Fruit fly (Drosophila melanogaster) whole organism, pupa: ENCODE measurements around the gene Shc.

Experiments
- CG10348 ChIP-seq: fragments of 200-800 bp; sonication (Bioruptor generic); IDR thresholded peaks from 2 replicates; pipeline ENCODE4 v1.3.6; 2022; ENCODE audit warnings: missing biosample characterization, missing genetic modification characterization
- CG12605 ChIP-seq: fragments of 200-800 bp; sonication (Bioruptor generic); IDR thresholded peaks from 2 replicates; pipeline ENCODE4 v1.3.6; 2022; ENCODE audit warnings: missing biosample characterization, missing genetic modification characterization
- CG13204 ChIP-seq: fragments of 200-800 bp; sonication (Bioruptor generic); optimal IDR thresholded peaks from 2 replicates; lab custom pipeline; 2018; ENCODE audit warnings: missing biosample characterization, mild to moderate bottlenecking, missing genetic modification characterization, moderate library complexity
- CG14655 ChIP-seq: fragments of 200-800 bp; sonication (Bioruptor generic); optimal IDR thresholded peaks from 3 replicates; lab custom pipeline; 2017; ENCODE audit warnings: mild to moderate bottlenecking, missing biosample characterization, missing genetic modification reagents, missing genetic modification characterization
- CG15710 ChIP-seq: fragments of 200-800 bp; sonication (Bioruptor generic); optimal IDR thresholded peaks from 2 replicates; lab custom pipeline; 2018; ENCODE audit warnings: missing biosample characterization, mild to moderate bottlenecking, missing genetic modification characterization, moderate library complexity
- CG17806 ChIP-seq: fragments of 200-800 bp; sonication (Bioruptor generic); optimal IDR thresholded peaks from 2 replicates; lab custom pipeline; 2018; ENCODE audit warnings: missing biosample characterization, mild to moderate bottlenecking, missing genetic modification characterization, moderate library complexity
- CG32121 ChIP-seq: fragments of 200-800 bp; sonication (Bioruptor generic); IDR thresholded peaks from 2 replicates; pipeline ENCODE4 v1.3.6; 2022; ENCODE audit warnings: missing biosample characterization, missing genetic modification characterization
- CG34367 ChIP-seq: fragments of 200-800 bp; sonication (Bioruptor generic); optimal IDR thresholded peaks from 2 replicates; lab custom pipeline; 2018; ENCODE audit warnings: missing biosample characterization, mild to moderate bottlenecking, missing genetic modification characterization
- CG4496 ChIP-seq: fragments of 200-800 bp; sonication (Bioruptor generic); IDR thresholded peaks from 3 replicates; pipeline ENCODE4 v1.3.6; 2022; ENCODE audit warnings: missing biosample characterization, missing genetic modification characterization
- CG8159 ChIP-seq: fragments of 200-800 bp; sonication (Bioruptor generic); optimal IDR thresholded peaks from 3 replicates; lab custom pipeline; 2018; ENCODE audit warnings: missing biosample characterization, mild to moderate bottlenecking, missing genetic modification characterization, moderate library complexity
- CG8301 ChIP-seq: fragments of 200-800 bp; sonication (Bioruptor generic); optimal IDR thresholded peaks from 2 replicates; lab custom pipeline; 2018; ENCODE audit warnings: missing biosample characterization, mild to moderate bottlenecking, missing genetic modification characterization
- CG9948 ChIP-seq: fragments of 200-800 bp; sonication (Bioruptor generic); optimal IDR thresholded peaks from 2 replicates; lab custom pipeline; 2018; ENCODE audit warnings: missing biosample characterization, mild to moderate bottlenecking, missing genetic modification characterization, moderate library complexity
- D1 ChIP-seq: fragments of 200-800 bp; sonication (Bioruptor generic); optimal IDR thresholded peaks from 2 replicates; lab custom pipeline; 2018; ENCODE audit warnings: missing biosample characterization, mild to moderate bottlenecking, missing genetic modification characterization, moderate library complexity
- EcR ChIP-seq: fragments of 200-800 bp; sonication (Bioruptor generic); optimal IDR thresholded peaks from 3 replicates; lab custom pipeline; 2019; ENCODE audit warnings: missing biosample characterization, missing genetic modification characterization, mild to moderate bottlenecking, moderate library complexity, missing genetic modification reagents
- Ets98B ChIP-seq: fragments of 200-800 bp; sonication (Bioruptor generic); IDR thresholded peaks from 2 replicates; pipeline ENCODE4 v1.3.6; 2022; ENCODE audit warnings: missing biosample characterization, missing genetic modification characterization
- Pif1A ChIP-seq: fragments of 200-800 bp; sonication (Bioruptor generic); optimal IDR thresholded peaks from 3 replicates; lab custom pipeline; 2016; ENCODE audit warnings: missing biosample characterization, missing genetic modification characterization
- Pif1B ChIP-seq: fragments of 200-800 bp; sonication (Bioruptor generic); optimal IDR thresholded peaks from 3 replicates; lab custom pipeline; 2016; ENCODE audit warnings: missing biosample characterization, missing genetic modification characterization
- Snoo ChIP-seq: fragments of 200-800 bp; sonication (Bioruptor generic); optimal IDR thresholded peaks from 3 replicates; lab custom pipeline; 2017; ENCODE audit warnings: missing biosample characterization, mild to moderate bottlenecking, missing genetic modification characterization, inconsistent platforms
- fd96Ca ChIP-seq: fragments of 200-800 bp; sonication (Bioruptor generic); IDR thresholded peaks from 3 replicates; pipeline ENCODE4 v1.3.6; 2022; ENCODE audit warnings: missing biosample characterization, missing genetic modification characterization
- gl ChIP-seq: fragments of 200-800 bp; sonication (Bioruptor generic); optimal IDR thresholded peaks from 2 replicates; lab custom pipeline; 2018; ENCODE audit warnings: missing biosample characterization, mild to moderate bottlenecking, missing genetic modification characterization
- rn ChIP-seq: fragments of 200-800 bp; sonication (Bioruptor generic); IDR thresholded peaks from 2 replicates; pipeline ENCODE4 v1.3.6; 2022; ENCODE audit warnings: missing biosample characterization, missing genetic modification characterization

The Shc gene

DNA sequence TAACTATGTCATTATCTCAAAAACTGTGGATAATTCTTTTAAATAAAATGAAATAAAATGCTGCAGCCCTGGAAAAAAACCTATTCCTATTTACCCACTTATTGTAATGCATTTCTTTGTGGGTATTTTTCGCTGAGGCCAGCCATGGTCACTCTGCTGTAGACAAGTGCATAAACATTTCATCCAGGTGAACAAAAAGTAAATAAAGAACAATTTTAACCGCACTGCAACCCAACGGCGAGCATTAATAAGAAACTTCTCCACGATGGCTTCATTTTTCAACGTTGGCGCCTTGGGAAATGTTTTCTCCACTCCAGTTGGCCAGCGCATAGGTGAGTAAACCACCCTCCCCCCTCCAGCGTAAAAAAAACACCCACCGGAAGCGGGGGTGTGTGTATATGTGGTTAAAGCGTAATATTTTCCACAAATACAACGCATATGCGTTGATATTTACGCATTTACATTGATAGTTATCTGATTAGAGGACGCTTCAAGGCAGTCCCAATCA, 20.0 kb downstream of the Shc start, which contains the start of gene CG3529:
Gene CG3529, plus strand, starts transcription at position 134 of the 508 bp plus-strand sequence.
- TF ChIP-seq Pif1B (GFP tag; lab: Kevin White, UChicago) (no peak), CG32121 (GFP tag; lab: Robert Waterston, UW) (0 out of 2 replicates have a peak, but pooled peaks have one; percentile 22), Pif1A (no peak), CG34367 (tag; lab: Kevin White, UChicago) (no peak), Snoo (tag; lab: Kevin White, UChicago) (no peak), Ets98B (GFP tag; lab: Robert Waterston, UW) (0 out of 2 replicates have a peak, but pooled peaks have one; percentile 15), EcR (GFP tag; lab: Kevin White, UChicago) (peak; percentile 29), CG15710 (tag; lab: Kevin White, UChicago) (peak; percentile 33), CG4496 (GFP tag; lab: Robert Waterston, UW) (no peak)

- TF ChIP-seq EcR (GFP tag; lab: Kevin White, UChicago) (no peak), CG17806 (no peak), CG10348 (GFP tag; lab: Robert Waterston, UW) (no peak), CG32121 (GFP tag; lab: Robert Waterston, UW) (0 out of 2 replicates have a peak, but pooled peaks have one; percentile 7), Pif1A (no peak), gl (tag; lab: Kevin White, UChicago) (no peak), Snoo (tag; lab: Kevin White, UChicago) (no peak), CG15710 (tag; lab: Kevin White, UChicago) (no peak), CG8301 (tag; lab: Kevin White, UChicago) (no peak), Pif1B (GFP tag; lab: Kevin White, UChicago) (no peak), CG8159 (no peak), Ets98B (GFP tag; lab: Robert Waterston, UW) (peak; percentile 5; the same call in 1 of the 2 replicates), CG13204 (GFP tag; lab: Kevin White, UChicago) (no peak), CG14655 (GFP tag; lab: Kevin White, UChicago) (no peak), CG4496 (GFP tag; lab: Robert Waterston, UW) (0 out of 3 replicates have a peak, but pooled peaks have one; percentile 37), CG12605 (GFP tag; lab: Robert Waterston, UW) (peak; percentile 23; the same call in 1 of the 2 replicates), rn (GFP tag; lab: Robert Waterston, UW) (no peak), CG9948 (tag; lab: Kevin White, UChicago) (no peak), CG34367 (tag; lab: Kevin White, UChicago) (no peak), D1 (tag; lab: Kevin White, UChicago) (no peak), fd96Ca (GFP tag; lab: Robert Waterston, UW) (0 out of 3 replicates have a peak, but pooled peaks have one; percentile 27)
Measured at dm6 chr3L:9447239-9447777, 20.5 kb downstream of the Shc start.

DNA sequence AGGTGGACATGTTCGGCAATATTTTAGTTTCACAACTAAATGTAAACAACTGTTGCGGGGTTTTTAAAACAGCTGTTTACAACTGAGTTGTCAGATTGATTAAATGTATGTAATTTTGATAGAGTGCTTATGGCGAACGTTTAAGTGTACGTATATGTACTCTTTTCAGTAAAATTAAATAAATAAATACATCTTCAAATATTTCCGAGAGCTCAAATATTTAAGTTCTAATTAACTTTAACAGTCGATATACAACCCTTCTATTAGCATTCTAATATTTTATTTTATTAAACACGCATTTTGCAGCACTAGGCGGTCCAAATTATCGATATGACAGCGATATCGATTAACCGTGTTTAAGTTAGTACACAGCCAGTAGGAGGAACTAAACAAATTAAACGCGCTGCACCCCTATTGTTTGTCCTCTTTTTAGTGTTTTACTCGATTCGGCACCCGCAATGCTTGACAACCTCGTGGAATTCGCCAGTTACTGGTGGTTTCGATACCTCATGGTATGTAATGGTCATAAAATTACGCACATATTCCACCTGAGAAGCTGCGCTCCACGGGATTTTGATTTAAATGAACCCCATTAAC, 24.8 kb downstream of the Shc start, which contains the start of the genes CG3448 and ghi:
Gene CG3448, minus strand, starts transcription at position 51 of the 597 bp plus-strand sequence.
Gene ghi, plus strand, starts transcription at position 355 of the 597 bp plus-strand sequence.
- TF ChIP-seq CG4496 (GFP tag; lab: Robert Waterston, UW) (peak; percentile 68; the same call in 2 of the 3 replicates), CG14655 (GFP tag; lab: Kevin White, UChicago) (no peak), D1 (tag; lab: Kevin White, UChicago) (no peak), Ets98B (GFP tag; lab: Robert Waterston, UW) (peak; percentile 51), fd96Ca (GFP tag; lab: Robert Waterston, UW) (no peak), EcR (GFP tag; lab: Kevin White, UChicago) (no peak), CG9948 (tag; lab: Kevin White, UChicago) (peak; percentile 44), CG15710 (tag; lab: Kevin White, UChicago) (peak; percentile 20), Snoo (tag; lab: Kevin White, UChicago) (peak; percentile 46), gl (tag; lab: Kevin White, UChicago) (peak; percentile 22), CG8159 (peak; percentile 67), CG17806 (peak; percentile 52), CG32121 (GFP tag; lab: Robert Waterston, UW) (peak; percentile 51; the same call in 1 of the 2 replicates), rn (GFP tag; lab: Robert Waterston, UW) (0 out of 2 replicates have a peak, but pooled peaks have one; percentile 11), CG10348 (GFP tag; lab: Robert Waterston, UW) (no peak), CG13204 (GFP tag; lab: Kevin White, UChicago) (no peak), Pif1A (peak; percentile 62), CG8301 (tag; lab: Kevin White, UChicago) (peak; percentile 45), CG12605 (GFP tag; lab: Robert Waterston, UW) (no peak), CG34367 (tag; lab: Kevin White, UChicago) (no peak), Pif1B (GFP tag; lab: Kevin White, UChicago) (peak; percentile 50)
- TF ChIP-seq, all 21 proteins: peak for 13

DNA sequence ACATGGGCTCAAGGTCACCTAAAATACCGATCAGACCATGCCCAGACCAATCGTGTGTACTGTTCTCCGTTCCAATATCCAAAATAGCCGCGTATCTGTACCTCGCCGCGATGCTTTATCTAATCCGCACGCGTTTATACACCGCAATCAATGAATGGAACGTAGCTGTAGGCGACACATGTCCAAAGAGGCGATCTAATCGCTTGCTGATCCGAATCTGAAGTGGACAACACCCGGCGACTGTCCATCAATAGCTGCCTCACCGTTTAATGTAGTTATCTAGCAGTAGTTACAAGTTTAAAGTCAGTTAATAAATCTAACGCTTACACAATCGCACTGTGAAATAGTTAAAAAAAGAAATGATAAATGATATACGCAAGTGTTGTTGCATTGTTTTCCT, 25.6 kb downstream of the Shc start:
- no peak for TF ChIP-seq CG34367 (tag; lab: Kevin White, UChicago)
- no peak for TF ChIP-seq Ets98B (GFP tag; lab: Robert Waterston, UW)
- 0 out of 3 replicates have a peak, but pooled peaks have one; percentile 6 for TF ChIP-seq CG4496 (GFP tag; lab: Robert Waterston, UW)
- no peak for TF ChIP-seq CG13204 (GFP tag; lab: Kevin White, UChicago)
- no peak for TF ChIP-seq rn (GFP tag; lab: Robert Waterston, UW)
- no peak for TF ChIP-seq CG8159
